Worm (Caenorhabditis elegans): Measurements from ENCODE around the gene cpg-9.

- no peak for TF ChIP-seq mdl-1 (tag; optimal IDR thresholded peaks at IDR 0.05)
- no peak for TF ChIP-seq ama-1 (optimal IDR thresholded peaks at IDR 0.05)
- TF ChIP-seq dmd-4 (tag; optimal IDR thresholded peaks at IDR 0.05) = no peak
These were observed 7.0 kb downstream of the cpg-9 start, which contains the start of gene Y67D8C.6 for ce11 chrIV:3062936-3063439.
